Worm (Caenorhabditis elegans): ENCODE measurements around the gene anmt-1.

Gene anmt-1

DNA sequence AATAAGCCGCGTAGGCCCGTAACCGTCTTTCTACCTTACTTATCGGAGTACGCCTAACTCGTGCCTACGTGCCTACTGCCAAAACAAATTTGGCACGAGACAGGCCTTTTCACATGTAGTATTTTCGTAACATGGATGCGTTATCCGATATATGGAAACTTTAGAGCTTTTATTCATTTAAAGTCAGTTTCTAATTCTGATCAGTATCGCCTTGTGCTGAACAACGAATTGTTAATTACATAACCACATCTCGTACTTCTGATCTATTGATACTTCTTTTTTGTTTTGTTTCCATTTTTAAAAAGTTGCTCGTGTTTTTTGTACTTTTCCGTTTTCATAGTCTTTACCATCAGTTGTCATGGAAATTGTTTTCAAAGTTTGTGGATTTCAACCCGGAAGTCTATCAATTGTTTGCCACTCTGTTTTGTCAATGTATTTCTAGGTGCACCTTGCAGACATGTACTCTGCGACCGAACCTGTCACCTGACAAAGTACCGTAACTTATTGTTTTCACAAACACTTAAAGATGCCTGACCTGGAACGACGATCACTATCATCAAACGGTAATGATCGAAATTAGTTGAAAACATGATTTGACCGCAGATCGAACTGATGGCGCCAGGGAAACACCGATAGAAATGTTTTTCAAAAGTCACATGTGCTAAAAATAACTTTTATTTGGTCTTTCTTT is 26.8 kb upstream of the anmt-1 start:
- TF ChIP-seq hmbx-1 (tag; optimal IDR thresholded peaks at IDR 0.05) (no peak), aly-1 (tag; optimal IDR thresholded peaks at IDR 0.05) (no peak), sea-1 (GFP tag; conservative IDR thresholded peaks at IDR 0.05) (no peak), flt-1 (GFP tag; IDR thresholded peaks at IDR 0.05) (no peak), tbx-11 (GFP tag; IDR thresholded peaks at IDR 0.05) (no peak), B0310.2 (tag; optimal IDR thresholded peaks at IDR 0.05) (no peak), ama-1 (optimal IDR thresholded peaks at IDR 0.05) (no peak), F13C5.2 (tag; optimal IDR thresholded peaks at IDR 0.05) (no peak), tbx-37 (GFP tag; conservative IDR thresholded peaks at IDR 0.05) (no peak), hmg-4 (GFP tag; optimal IDR thresholded peaks at IDR 0.05) (no peak), ceh-13 (GFP tag; optimal IDR thresholded peaks at IDR 0.05) (no peak), tra-4 (tag; optimal IDR thresholded peaks at IDR 0.05) (no peak), scrt-1 (GFP tag; IDR thresholded peaks at IDR 0.05) (no peak), pes-1 (GFP tag; IDR thresholded peaks at IDR 0.05) (no peak), ceh-36 (tag; optimal IDR thresholded peaks at IDR 0.05) (no peak), ets-7 (tag; optimal IDR thresholded peaks at IDR 0.05) (no peak), hnd-1 (tag; optimal IDR thresholded peaks at IDR 0.05) (no peak)

DNA sequence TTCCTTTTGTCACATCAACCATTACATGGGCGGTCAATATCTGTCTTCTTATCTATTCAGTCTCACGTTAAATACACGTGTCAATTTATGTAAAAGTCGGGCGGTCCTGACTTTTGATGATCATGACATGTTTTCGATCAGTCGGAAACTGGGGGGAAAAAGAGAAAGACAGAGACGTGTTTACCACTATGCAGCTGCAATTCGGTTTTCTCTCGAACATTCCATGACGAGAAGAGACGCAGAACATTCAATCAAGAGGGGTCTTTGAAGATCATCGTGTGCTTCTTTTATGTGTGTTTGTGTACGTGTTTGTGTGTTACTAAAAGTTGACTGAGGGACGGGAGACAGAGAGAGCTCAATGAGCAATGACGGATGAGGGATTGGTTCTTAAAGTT is 26.2 kb upstream of the anmt-1 start:
- TF ChIP-seq ceh-13 (GFP tag; optimal IDR thresholded peaks at IDR 0.05) (no peak), tra-4 (tag; optimal IDR thresholded peaks at IDR 0.05) (no peak), ets-7 (tag; optimal IDR thresholded peaks at IDR 0.05) (no peak), sea-1 (GFP tag; conservative IDR thresholded peaks at IDR 0.05) (no peak), hmg-4 (GFP tag; optimal IDR thresholded peaks at IDR 0.05) (no peak), scrt-1 (GFP tag; IDR thresholded peaks at IDR 0.05) (no peak), tbx-37 (GFP tag; conservative IDR thresholded peaks at IDR 0.05) (no peak), aly-1 (tag; optimal IDR thresholded peaks at IDR 0.05) (no peak), flt-1 (GFP tag; IDR thresholded peaks at IDR 0.05) (no peak), tbx-11 (GFP tag; IDR thresholded peaks at IDR 0.05) (no peak), F13C5.2 (tag; optimal IDR thresholded peaks at IDR 0.05) (no peak), hmbx-1 (tag; optimal IDR thresholded peaks at IDR 0.05) (no peak), hnd-1 (tag; optimal IDR thresholded peaks at IDR 0.05) (no peak)

DNA sequence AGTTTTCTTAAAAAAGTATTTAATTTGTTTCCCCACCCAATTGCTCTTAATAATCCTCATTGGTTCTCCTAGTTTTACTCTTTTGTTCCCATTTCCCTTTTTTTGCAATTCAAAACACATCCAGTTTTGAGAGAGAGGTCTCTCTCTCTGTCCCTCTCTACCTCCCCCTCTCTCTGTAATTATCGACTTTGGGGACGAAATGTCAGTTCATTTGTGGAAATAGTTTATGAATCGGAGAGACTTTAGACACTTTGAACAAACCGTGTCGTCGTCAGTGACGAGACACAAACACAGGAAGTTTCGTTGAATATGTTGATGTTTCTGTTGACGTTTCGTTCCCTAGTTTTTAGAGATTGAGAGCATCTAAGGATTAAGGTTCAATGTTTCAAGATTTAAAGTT is 21.5 kb upstream of the anmt-1 start:
- no peak for TF ChIP-seq hnd-1 (tag; optimal IDR thresholded peaks at IDR 0.05)

DNA sequence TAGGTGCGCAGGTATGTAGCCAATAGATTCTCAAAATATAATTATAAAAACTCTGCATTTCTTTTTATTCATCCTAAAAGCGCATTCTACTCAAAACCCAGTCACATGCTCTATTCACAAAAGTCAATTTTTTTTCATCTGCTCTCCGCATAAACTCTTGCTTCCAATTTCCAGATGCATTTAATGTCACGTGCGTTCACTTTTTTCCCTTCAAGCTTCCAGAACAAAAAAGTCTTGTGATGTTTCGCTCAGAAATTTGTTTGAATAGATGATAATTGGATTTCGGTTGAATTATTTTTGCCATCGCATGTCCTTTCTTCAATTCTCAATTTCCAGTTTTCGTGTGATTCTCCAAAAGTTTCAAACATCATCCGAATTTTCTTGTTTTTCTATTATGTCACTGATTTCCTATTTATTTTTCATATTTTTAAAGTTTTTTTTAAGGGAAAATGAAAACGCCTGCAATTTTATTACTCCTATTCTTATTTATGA is 19.7 kb upstream of the anmt-1 start, which contains the start of gene F22B7.1:
Gene F22B7.1, plus strand, starts transcription at position 442 of the 492 bp plus-strand sequence.
- TF ChIP-seq hnd-1 (tag; optimal IDR thresholded peaks at IDR 0.05) (no peak), ceh-13 (GFP tag; optimal IDR thresholded peaks at IDR 0.05) (no peak), hmg-4 (GFP tag; optimal IDR thresholded peaks at IDR 0.05) (no peak), tra-4 (tag; optimal IDR thresholded peaks at IDR 0.05) (no peak), flt-1 (GFP tag; IDR thresholded peaks at IDR 0.05) (no peak), aly-1 (tag; optimal IDR thresholded peaks at IDR 0.05) (no peak), pes-1 (GFP tag; IDR thresholded peaks at IDR 0.05) (no peak), ama-1 (optimal IDR thresholded peaks at IDR 0.05) (no peak), ceh-36 (tag; optimal IDR thresholded peaks at IDR 0.05) (no peak), F13C5.2 (tag; optimal IDR thresholded peaks at IDR 0.05) (no peak), tbx-37 (GFP tag; conservative IDR thresholded peaks at IDR 0.05) (no peak), sea-1 (GFP tag; conservative IDR thresholded peaks at IDR 0.05) (no peak), tbx-11 (GFP tag; IDR thresholded peaks at IDR 0.05) (no peak)

DNA sequence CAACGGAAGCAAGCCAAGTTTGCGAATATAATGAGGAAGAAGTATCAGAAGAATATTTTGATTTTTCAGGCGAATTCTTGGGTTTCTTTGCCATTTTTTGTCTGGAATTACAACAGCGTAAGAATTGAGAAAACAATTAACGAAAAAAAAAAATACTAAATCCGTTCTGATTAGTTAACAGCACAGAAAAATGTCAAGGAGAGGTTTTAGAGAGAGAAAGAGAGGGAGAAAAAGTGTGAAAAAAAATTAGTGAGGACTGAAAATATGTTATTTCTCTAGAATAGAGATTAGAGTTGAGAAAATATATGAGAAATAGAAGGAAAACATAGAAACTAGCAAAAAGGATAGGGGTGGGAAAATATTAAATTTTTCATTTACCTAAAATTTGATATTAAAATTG is 17.2 kb upstream of the anmt-1 start, which contains the start of gene dpy-19:
Gene dpy-19, minus strand, starts transcription at position 101 of the 400 bp plus-strand sequence.
- TF ChIP-seq hnd-1 (tag; optimal IDR thresholded peaks at IDR 0.05) (no peak), ets-7 (tag; optimal IDR thresholded peaks at IDR 0.05) (no peak), flt-1 (GFP tag; IDR thresholded peaks at IDR 0.05) (no peak), tbx-37 (GFP tag; conservative IDR thresholded peaks at IDR 0.05) (no peak), hmg-4 (GFP tag; optimal IDR thresholded peaks at IDR 0.05) (no peak), F13C5.2 (tag; optimal IDR thresholded peaks at IDR 0.05) (no peak), ceh-13 (GFP tag; optimal IDR thresholded peaks at IDR 0.05) (no peak), ceh-36 (tag; optimal IDR thresholded peaks at IDR 0.05) (no peak), aly-1 (tag; optimal IDR thresholded peaks at IDR 0.05) (no peak), sea-1 (GFP tag; conservative IDR thresholded peaks at IDR 0.05) (no peak)

DNA sequence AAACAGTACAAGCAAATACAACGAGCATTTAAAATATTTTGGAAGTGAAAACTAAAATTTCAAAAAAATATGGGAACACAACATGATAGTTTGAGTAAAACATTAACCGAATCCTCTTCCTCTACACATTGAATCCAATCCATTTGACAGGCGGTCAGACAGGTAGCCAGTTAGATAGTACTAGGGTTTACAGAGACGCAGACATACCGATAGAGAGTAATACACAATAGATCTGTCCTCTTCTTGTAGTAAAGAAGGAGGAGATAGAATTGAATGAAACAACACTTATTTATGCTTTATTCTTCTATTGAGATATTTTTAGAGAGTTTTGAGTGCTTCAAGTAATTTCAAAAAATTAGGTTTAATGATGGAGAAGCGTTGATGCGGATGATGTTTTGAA is 15.9 kb upstream of the anmt-1 start:
- no peak for TF ChIP-seq aly-1 (tag; optimal IDR thresholded peaks at IDR 0.05)
- TF ChIP-seq ets-7 (tag; optimal IDR thresholded peaks at IDR 0.05) = no peak
- TF ChIP-seq flt-1 (GFP tag; IDR thresholded peaks at IDR 0.05) = no peak
- TF ChIP-seq hnd-1 (tag; optimal IDR thresholded peaks at IDR 0.05) = no peak
- no peak for TF ChIP-seq ceh-13 (GFP tag; optimal IDR thresholded peaks at IDR 0.05)
- TF ChIP-seq B0310.2 (tag; optimal IDR thresholded peaks at IDR 0.05) = no peak
- TF ChIP-seq hmg-4 (GFP tag; optimal IDR thresholded peaks at IDR 0.05) = no peak
- no peak for TF ChIP-seq tbx-37 (GFP tag; conservative IDR thresholded peaks at IDR 0.05)
- TF ChIP-seq hmbx-1 (tag; optimal IDR thresholded peaks at IDR 0.05) = no peak
- TF ChIP-seq tbx-11 (GFP tag; IDR thresholded peaks at IDR 0.05) = no peak
- no peak for TF ChIP-seq tra-4 (tag; optimal IDR thresholded peaks at IDR 0.05)
- TF ChIP-seq ceh-36 (tag; optimal IDR thresholded peaks at IDR 0.05) = no peak
- no peak for TF ChIP-seq scrt-1 (GFP tag; IDR thresholded peaks at IDR 0.05)
- TF ChIP-seq sea-1 (GFP tag; conservative IDR thresholded peaks at IDR 0.05) = no peak
- no peak for TF ChIP-seq pes-1 (GFP tag; IDR thresholded peaks at IDR 0.05)
- TF ChIP-seq ama-1 (optimal IDR thresholded peaks at IDR 0.05) = no peak
- TF ChIP-seq F13C5.2 (tag; optimal IDR thresholded peaks at IDR 0.05) = no peak

DNA sequence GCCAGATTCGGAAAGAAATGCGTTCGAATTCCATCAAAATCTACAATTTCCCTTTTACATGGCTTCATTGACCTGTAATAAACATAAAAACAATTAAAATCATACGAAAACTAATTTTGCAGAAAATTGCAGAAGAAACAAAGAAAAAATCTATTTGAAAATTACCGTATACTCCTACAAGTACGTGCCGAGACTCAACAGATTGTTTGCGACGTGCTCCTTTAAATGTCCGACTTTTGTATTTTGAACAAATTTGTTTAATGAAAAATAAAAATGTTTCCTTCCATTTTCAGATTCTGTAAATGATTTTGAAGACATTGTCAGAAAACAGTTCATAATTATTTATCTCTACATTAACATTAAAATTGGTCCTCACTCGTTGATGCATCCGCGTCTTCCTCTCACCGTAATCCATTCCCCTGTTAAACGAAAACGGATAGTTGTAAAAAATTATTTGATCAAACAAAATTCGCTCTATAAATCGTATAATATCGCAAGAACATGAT is 9.6 kb upstream of the anmt-1 start, which contains the start of gene pgl-2:
Gene pgl-2, minus strand, starts transcription at position 456 of the 506 bp plus-strand sequence.
- TF ChIP-seq ets-7 (tag; optimal IDR thresholded peaks at IDR 0.05) (no peak), ceh-13 (GFP tag; optimal IDR thresholded peaks at IDR 0.05) (no peak), tbx-11 (GFP tag; IDR thresholded peaks at IDR 0.05) (no peak), pes-1 (GFP tag; IDR thresholded peaks at IDR 0.05) (no peak), B0310.2 (tag; optimal IDR thresholded peaks at IDR 0.05) (no peak), F13C5.2 (tag; optimal IDR thresholded peaks at IDR 0.05) (no peak), scrt-1 (GFP tag; IDR thresholded peaks at IDR 0.05) (no peak), hmbx-1 (tag; optimal IDR thresholded peaks at IDR 0.05) (no peak), ceh-36 (tag; optimal IDR thresholded peaks at IDR 0.05) (no peak), hnd-1 (tag; optimal IDR thresholded peaks at IDR 0.05) (no peak)
